Fruit fly (Drosophila melanogaster): Measurements from ENCODE around the gene CG42819.

DNA sequence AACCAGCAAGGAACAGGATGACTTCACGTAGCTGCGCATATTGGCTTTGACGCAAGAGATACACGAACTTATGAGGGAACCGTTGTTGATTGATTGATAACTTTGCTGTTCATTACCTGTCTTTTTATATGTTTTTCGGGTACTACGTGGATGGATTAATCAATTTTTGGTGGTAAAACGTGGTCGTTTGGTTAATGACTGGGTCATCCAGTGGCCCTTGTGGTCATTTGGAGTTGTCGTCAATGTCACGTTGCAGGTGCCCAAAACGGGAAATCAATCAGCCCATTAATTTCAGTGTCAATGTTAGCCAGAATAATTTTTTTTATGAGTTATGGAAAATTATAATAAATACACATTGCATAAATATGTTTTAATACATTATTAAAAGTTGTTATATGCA is at the start of gene CG42819:
- TF ChIP-seq EcR (GFP tag; optimal IDR thresholded peaks at IDR 0.05) (no peak), CG8159 (tag; optimal IDR thresholded peaks at IDR 0.05) (no peak), CG14655 (GFP tag; optimal IDR thresholded peaks at IDR 0.05) (no peak), CG4496 (GFP tag; IDR thresholded peaks at IDR 0.05) (no peak), CG13204 (GFP tag; optimal IDR thresholded peaks at IDR 0.05) (no peak), CG15710 (tag; optimal IDR thresholded peaks at IDR 0.05) (no peak), fd96Ca (GFP tag; IDR thresholded peaks at IDR 0.05) (no peak), CG34367 (tag; optimal IDR thresholded peaks at IDR 0.05) (no peak), Ets98B (GFP tag; IDR thresholded peaks at IDR 0.05) (no peak), gl (tag; optimal IDR thresholded peaks at IDR 0.05) (no peak), CG10348 (GFP tag; IDR thresholded peaks at IDR 0.05) (no peak)
